Worm (Caenorhabditis elegans) whole organism, early embryonic: ENCODE data around the gene srsx-5.

Source experiments
- ama-1 ChIP-seq: fragments of 150-350 bp; optimal IDR thresholded peaks from 2 replicates; lab custom pipeline; 2014
- ceh-13 ChIP-seq: fragments of 200-800 bp; sonication (Bioruptor generic); optimal IDR thresholded peaks from 2 replicates; lab custom pipeline; 2018; ENCODE audit warnings: mild to moderate bottlenecking, missing genetic modification characterization, missing compliant biosample characterization
- ceh-36 ChIP-seq: sonication (generic microtip); optimal IDR thresholded peaks from 2 replicates; lab custom pipeline; 2016; ENCODE audit warnings: missing genetic modification characterization, inconsistent platforms, missing compliant biosample characterization
- flt-1 ChIP-seq: fragments of 200-800 bp; sonication (Bioruptor generic); IDR thresholded peaks from 2 replicates; pipeline ENCODE4 v1.3.6; 2022; ENCODE audit warnings: missing genetic modification characterization, missing compliant biosample characterization
- hmg-4 ChIP-seq: fragments of 200-800 bp; sonication (Bioruptor generic); optimal IDR thresholded peaks from 2 replicates; lab custom pipeline; 2018; ENCODE audit warnings: mild to moderate bottlenecking, missing genetic modification characterization, missing compliant biosample characterization

DNA sequence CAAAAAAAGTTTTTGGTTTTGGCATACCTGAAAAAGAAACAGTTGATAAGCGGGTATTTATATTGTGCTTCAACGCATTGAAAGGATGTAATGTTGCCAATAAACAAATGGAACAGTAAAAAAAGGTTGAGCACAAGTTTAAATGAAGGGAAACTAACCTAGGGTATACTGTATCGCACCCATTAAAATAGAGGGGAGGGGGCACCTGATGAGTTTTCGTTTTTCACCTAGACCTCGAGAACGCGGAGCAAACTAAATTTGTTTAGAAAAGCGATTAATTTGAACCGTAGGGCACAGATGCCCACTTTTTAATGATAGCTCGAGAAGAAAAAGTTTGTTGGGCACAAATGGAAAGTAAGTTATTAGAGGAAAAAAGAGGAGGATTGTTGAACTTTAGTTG is 4.2 kb downstream of the srsx-5 start, which contains the start of gene ncx-10:
- no peak for TF ChIP-seq hmg-4 (GFP tag; lab: Kevin White, UChicago)
- TF ChIP-seq ama-1 (lab: Kevin White, UChicago), result no peak
- TF ChIP-seq ceh-36 (tag; lab: Kevin White, UChicago), result no peak
- TF ChIP-seq flt-1 (GFP tag; lab: Robert Waterston, UW), result no peak
- TF ChIP-seq ceh-13 (GFP tag; lab: Kevin White, UChicago), result no peak
